Worm (Caenorhabditis elegans) whole organism, L2 larva: ENCODE results near the gene nhr-42.

Experiments used
- ama-1 ChIP-seq: fragments of 150-350 bp; optimal IDR thresholded peaks from 2 replicates; lab custom pipeline; 2018; ENCODE audit warnings: inconsistent platforms
- nhr-12 ChIP-seq: fragments of 150-350 bp; optimal IDR thresholded peaks from 2 replicates; lab custom pipeline; 2014; ENCODE audit warnings: missing biosample characterization, missing genetic modification characterization

- no peak for TF ChIP-seq nhr-12
- TF ChIP-seq ama-1, result no peak
Measured at ce11 chrV:6951306-6951705, 47.3 kb upstream of the nhr-42 start, which contains the start of gene T07H8.11.
